Worm (Caenorhabditis elegans): ENCODE data around the gene B0546.4.

Gene B0546.4

DNA sequence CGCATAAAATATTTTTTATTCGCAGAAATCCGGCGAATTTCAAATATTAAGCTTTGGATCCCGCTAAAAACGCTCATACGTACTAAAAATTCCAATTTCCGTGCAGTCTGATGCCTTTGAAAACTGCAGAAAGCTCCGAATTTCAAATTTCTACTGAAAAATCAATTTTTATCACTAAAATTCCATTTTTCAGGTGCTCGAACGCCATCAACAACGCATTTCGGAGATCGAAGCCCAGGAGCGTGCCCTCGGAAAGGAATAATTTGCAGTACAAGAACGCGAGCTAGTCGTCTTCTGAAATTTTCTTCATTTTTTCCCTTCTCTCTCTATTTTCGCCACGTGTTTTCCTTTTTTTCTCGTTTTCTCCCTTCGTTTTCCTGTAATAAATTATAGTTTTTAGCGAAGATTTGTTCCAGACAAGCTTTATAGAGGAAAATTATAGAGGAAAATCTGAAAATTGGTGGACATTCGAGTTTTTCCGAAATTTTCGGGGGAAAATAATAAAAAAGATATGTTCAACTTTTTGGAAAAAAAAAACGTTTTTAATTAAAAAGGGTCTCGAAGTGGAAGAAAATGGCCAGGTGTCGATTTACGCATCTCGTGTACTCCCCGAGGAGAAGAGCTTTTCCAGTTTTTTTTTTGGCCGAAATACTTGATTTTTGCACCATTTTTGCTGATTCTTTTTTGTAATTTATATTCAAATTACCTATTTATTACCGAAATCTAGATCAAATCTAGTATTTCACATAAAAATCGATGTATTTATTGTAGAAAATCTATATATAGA, 2.8 kb upstream of the B0546.4 start (continued):
- no peak for TF ChIP-seq attf-6 (GFP tag; IDR thresholded peaks at IDR 0.05)

DNA sequence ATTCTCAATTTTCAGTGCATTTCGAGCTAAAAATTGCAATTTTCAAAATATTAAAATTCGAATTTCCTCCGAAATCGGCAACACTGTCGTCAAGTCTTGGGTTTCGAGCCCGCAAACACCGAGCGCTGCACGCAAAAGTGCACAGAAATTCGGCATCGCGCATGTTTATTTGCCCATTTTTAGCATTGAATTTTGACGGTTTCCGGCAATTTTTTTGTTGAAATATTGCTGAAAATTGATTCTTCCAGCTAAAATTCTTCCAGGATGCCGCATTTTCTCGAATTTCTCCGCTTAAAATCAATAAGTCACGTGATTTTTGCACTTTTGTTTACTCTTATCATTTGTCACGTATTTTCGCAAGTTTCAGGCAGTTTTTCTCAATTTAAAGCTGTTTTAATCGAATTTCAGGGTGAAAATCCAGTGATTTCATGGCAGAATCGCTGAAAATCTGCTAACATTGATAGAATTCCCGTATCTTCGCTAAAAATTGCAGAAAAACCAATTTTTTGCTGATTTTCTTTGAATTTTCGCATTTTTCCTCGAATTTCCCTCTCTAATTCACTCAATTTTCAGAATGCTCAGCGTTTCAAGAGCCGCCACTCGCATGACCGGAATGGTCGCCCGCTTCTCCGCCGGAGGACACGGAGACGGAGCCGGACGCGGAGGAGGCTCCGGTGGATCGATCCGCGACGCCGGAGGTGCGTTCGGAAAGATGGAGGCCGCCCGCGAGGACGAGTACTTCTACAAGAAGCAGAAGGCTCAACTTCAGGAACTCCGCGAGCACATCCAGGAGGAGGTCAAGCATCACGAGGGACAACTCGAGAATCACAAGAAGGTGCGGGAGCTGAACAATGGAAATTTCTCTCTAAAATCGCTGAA, 1.6 kb upstream of the B0546.4 start, which contains the start of gene mai-2:
Gene mai-2, plus strand, starts transcription at position 574 of the 879 bp plus-strand sequence.
- TF ChIP-seq efl-1 (GFP tag; optimal IDR thresholded peaks at IDR 0.05) (peak; percentile 6), madf-3 (GFP tag; IDR thresholded peaks at IDR 0.05) (no peak), ccch-3 (GFP tag; optimal IDR thresholded peaks at IDR 0.05) (no peak), hlh-12 (tag; optimal IDR thresholded peaks at IDR 0.05) (no peak), sdz-38 (tag; optimal IDR thresholded peaks at IDR 0.05) (no peak), attf-5 (GFP tag; optimal IDR thresholded peaks at IDR 0.05) (peak; percentile 51), hlh-26 (GFP tag; conservative IDR thresholded peaks at IDR 0.05) (no peak), lin-26 (GFP tag; IDR thresholded peaks at IDR 0.05) (no peak), pha-4 (tag; optimal IDR thresholded peaks at IDR 0.05) (no peak), lsy-27 (tag; optimal IDR thresholded peaks at IDR 0.05; ENCODE audit: borderline replicate concordance, insufficient read depth) (no peak), let-526 (GFP tag; IDR thresholded peaks at IDR 0.05) (0 out of 2 replicates have a peak, but pooled peaks have one; percentile 9), sea-2 (GFP tag; IDR thresholded peaks at IDR 0.05) (no peak), ceh-40 (GFP tag; IDR thresholded peaks at IDR 0.05) (no peak), attf-6 (GFP tag; IDR thresholded peaks at IDR 0.05) (no peak), nfya-2 (GFP tag; IDR thresholded peaks at IDR 0.05) (no peak), B0261.1 (tag; optimal IDR thresholded peaks at IDR 0.05) (no peak), nfya-1 (tag; optimal IDR thresholded peaks at IDR 0.05; ENCODE audit: borderline replicate concordance, insufficient read depth) (no peak), nhr-179 (tag; optimal IDR thresholded peaks at IDR 0.05) (no peak), dpff-1 (tag; optimal IDR thresholded peaks at IDR 0.05) (no peak), Y67H2A.10 (GFP tag; conservative IDR thresholded peaks at IDR 0.05) (no peak), bed-2 (GFP tag; IDR thresholded peaks at IDR 0.05) (no peak), ceh-79 (tag; optimal IDR thresholded peaks at IDR 0.05) (no peak), egrh-3 (GFP tag; IDR thresholded peaks at IDR 0.05) (peak; percentile 94), zfh-2 (GFP tag; conservative IDR thresholded peaks at IDR 0.05) (peak; percentile 86), rcor-1 (GFP tag; IDR thresholded peaks at IDR 0.05) (no peak), snpc-1.1 (tag; optimal IDR thresholded peaks at IDR 0.05; ENCODE audit: insufficient read depth) (no peak), tbp1 (GFP tag; optimal IDR thresholded peaks at IDR 0.05) (peak; percentile 25), madf-6 (GFP tag; IDR thresholded peaks at IDR 0.05) (no peak), ztf-26 (tag; optimal IDR thresholded peaks at IDR 0.05) (no peak), nfyb-1 (GFP tag; IDR thresholded peaks at IDR 0.05) (peak; percentile 35; the same call in 1 of the 2 replicates), lir-1 (GFP tag; conservative IDR thresholded peaks at IDR 0.05) (no peak), F10E7.11 (tag; optimal IDR thresholded peaks at IDR 0.05) (no peak), akir-1 (GFP tag; optimal IDR thresholded peaks at IDR 0.05) (no peak), tbx-9 (tag; optimal IDR thresholded peaks at IDR 0.05; ENCODE audit: borderline replicate concordance) (no peak), mes-4 (tag; optimal IDR thresholded peaks at IDR 0.05) (no peak), lin-40 (tag; optimal IDR thresholded peaks at IDR 0.05) (peak; percentile 12), dpl-1 (GFP tag; optimal IDR thresholded peaks at IDR 0.05) (peak; percentile 43), F57A8.1 (GFP tag; optimal IDR thresholded peaks at IDR 0.05) (no peak), aptf-2 (GFP tag; conservative IDR thresholded peaks at IDR 0.05) (no peak), fkh-3 (tag; optimal IDR thresholded peaks at IDR 0.05) (no peak), B0035.1 (tag; optimal IDR thresholded peaks at IDR 0.05) (no peak), lin-54 (GFP tag; optimal IDR thresholded peaks at IDR 0.05) (peak; percentile 61), F22D6.2 (tag; optimal IDR thresholded peaks at IDR 0.05) (no peak), xnd-1 (tag; optimal IDR thresholded peaks at IDR 0.05) (no peak)

All from whole organism, young adult.